Worm (Caenorhabditis elegans) whole organism, young adult: ENCODE data around the gene Y22D7AL.11.

ENCODE experiments used
- B0261.1 ChIP-seq: sonication (generic microtip); optimal IDR thresholded peaks from 2 replicates; lab custom pipeline; 2016; ENCODE audit warnings: mild to moderate bottlenecking, missing genetic modification characterization, moderate library complexity, missing compliant biosample characterization
- C17E4.6 ChIP-seq: fragments of 200-800 bp; sonication (Bioruptor generic); IDR thresholded peaks from 2 replicates; pipeline ENCODE4 v1.3.6; 2022; ENCODE audit warnings: missing genetic modification reagents, missing genetic modification characterization, missing compliant biosample characterization
- F10E7.11 ChIP-seq: sonication (generic microtip); optimal IDR thresholded peaks from 2 replicates; lab custom pipeline; 2017; ENCODE audit warnings: mild to moderate bottlenecking, missing genetic modification characterization, moderate library complexity, missing compliant biosample characterization
- F37B4.10 ChIP-seq: fragments of 200-800 bp; sonication (Bioruptor generic); IDR thresholded peaks from 2 replicates; pipeline ENCODE4 v1.3.6; 2022; ENCODE audit warnings: missing genetic modification characterization, missing compliant biosample characterization
- F49E8.2 ChIP-seq: sonication (generic microtip); optimal IDR thresholded peaks from 3 replicates; lab custom pipeline; 2017; ENCODE audit warnings: missing genetic modification characterization, mild to moderate bottlenecking, missing compliant biosample characterization, antibody characterized with exemption, moderate library complexity; ENCODE audit not compliant: insufficient read depth
- Y53G8AR.9 ChIP-seq: fragments of 200-800 bp; sonication (Bioruptor generic); conservative IDR thresholded peaks from 2 replicates; pipeline ENCODE4 v1.3.6; 2022; ENCODE audit warnings: missing genetic modification reagents, missing genetic modification characterization, missing compliant biosample characterization
- Y95B8A.8 ChIP-seq: fragments of 200-800 bp; sonication (Bioruptor generic); IDR thresholded peaks from 2 replicates; pipeline ENCODE4 v1.3.6; 2022; ENCODE audit warnings: missing genetic modification reagents, missing genetic modification characterization, missing compliant biosample characterization
- akir-1 ChIP-seq: fragments of 200-800 bp; sonication (Bioruptor generic); optimal IDR thresholded peaks from 2 replicates; lab custom pipeline; 2018; ENCODE audit warnings: mild to moderate bottlenecking, missing genetic modification characterization, moderate library complexity, missing compliant biosample characterization
- aptf-2 ChIP-seq: fragments of 200-800 bp; sonication (Bioruptor generic); conservative IDR thresholded peaks from 2 replicates; pipeline ENCODE4 v1.3.6; 2022; ENCODE audit warnings: missing genetic modification reagents, missing genetic modification characterization, missing compliant biosample characterization
- ccch-3 ChIP-seq: fragments of 200-800 bp; sonication (Bioruptor generic); optimal IDR thresholded peaks from 2 replicates; lab custom pipeline; 2018; ENCODE audit warnings: mild to moderate bottlenecking, missing genetic modification characterization, missing compliant biosample characterization
- cebp-1 ChIP-seq, 2 experiments: fragments of 200-800 bp in 1 of 2; sonication (Bioruptor generic) in 1 of 2; sonication (generic microtip) in 1 of 2; IDR thresholded peaks in 1 of 2; optimal IDR thresholded peaks in 1 of 2; 2 replicates each; pipeline versions ENCODE4 v1.3.6 to Lab custom; 2017 to 2022; ENCODE audit warnings: missing compliant biosample characterization in 2 of 2, missing genetic modification characterization in 2 of 2, mild to moderate bottlenecking in 1 of 2, missing genetic modification reagents in 1 of 2, moderate library complexity in 1 of 2
- ceh-27 ChIP-seq: fragments of 200-800 bp; sonication (Bioruptor generic); optimal IDR thresholded peaks from 2 replicates; lab custom pipeline; 2018; ENCODE audit warnings: mild to moderate bottlenecking, missing genetic modification characterization, moderate library complexity, missing compliant biosample characterization
- ceh-40 ChIP-seq: fragments of 200-800 bp; sonication (Bioruptor generic); IDR thresholded peaks from 2 replicates; pipeline ENCODE4 v1.3.6; 2022; ENCODE audit warnings: missing genetic modification characterization, missing compliant biosample characterization
- dox-1 ChIP-seq: fragments of 200-800 bp; sonication (Bioruptor generic); IDR thresholded peaks from 2 replicates; pipeline ENCODE4 v1.3.6; 2022; ENCODE audit warnings: missing genetic modification reagents, missing genetic modification characterization, missing compliant biosample characterization
- dpff-1 ChIP-seq: sonication (generic microtip); optimal IDR thresholded peaks from 2 replicates; lab custom pipeline; 2017; ENCODE audit warnings: mild to moderate bottlenecking, missing genetic modification characterization, missing compliant biosample characterization
- efl-1 ChIP-seq: fragments of 150-350 bp; optimal IDR thresholded peaks from 2 replicates; lab custom pipeline; 2014; ENCODE audit warnings: missing biosample characterization, missing genetic modification reagents, missing genetic modification characterization
- egl-44 ChIP-seq: fragments of 200-800 bp; sonication (Bioruptor generic); IDR thresholded peaks from 2 replicates; pipeline ENCODE4 v1.3.6; 2022; ENCODE audit warnings: missing genetic modification reagents, missing genetic modification characterization, missing compliant biosample characterization
- ekl-4 ChIP-seq: fragments of 200-800 bp; sonication (Bioruptor generic); IDR thresholded peaks from 2 replicates; pipeline ENCODE4 v1.3.6; 2022; ENCODE audit warnings: missing genetic modification reagents, missing genetic modification characterization, missing compliant biosample characterization
- gei-17 ChIP-seq: fragments of 200-800 bp; sonication (Bioruptor generic); optimal IDR thresholded peaks from 2 replicates; lab custom pipeline; 2018; ENCODE audit warnings: mild to moderate bottlenecking, missing genetic modification characterization, missing compliant biosample characterization
- hlh-12 ChIP-seq: sonication (generic microtip); optimal IDR thresholded peaks from 2 replicates; lab custom pipeline; 2016; ENCODE audit warnings: missing genetic modification characterization, missing compliant biosample characterization
- hmg-1.2 ChIP-seq: fragments of 200-800 bp; sonication (Bioruptor generic); IDR thresholded peaks from 2 replicates; pipeline ENCODE4 v1.3.6; 2022; ENCODE audit warnings: missing genetic modification reagents, missing genetic modification characterization, missing compliant biosample characterization
- hmg-20 ChIP-seq: fragments of 200-800 bp; sonication (Bioruptor generic); IDR thresholded peaks from 2 replicates; pipeline ENCODE4 v1.3.6; 2022; ENCODE audit warnings: missing genetic modification reagents, missing genetic modification characterization, missing compliant biosample characterization
- lag-1 ChIP-seq: fragments of 200-800 bp; sonication (Bioruptor generic); IDR thresholded peaks from 2 replicates; pipeline ENCODE4 v1.3.6; 2022; ENCODE audit warnings: missing genetic modification reagents, missing genetic modification characterization, missing compliant biosample characterization
- lin-26 ChIP-seq: fragments of 200-800 bp; sonication (Bioruptor generic); IDR thresholded peaks from 2 replicates; pipeline ENCODE4 v1.3.6; 2022; ENCODE audit warnings: missing genetic modification reagents, missing genetic modification characterization, missing compliant biosample characterization
- lin-40 ChIP-seq: sonication (generic microtip); optimal IDR thresholded peaks from 2 replicates; lab custom pipeline; 2016; ENCODE audit warnings: missing genetic modification characterization, mild to moderate bottlenecking, missing compliant biosample characterization, missing genotype, missing genetic modification reagents
- lir-1 ChIP-seq: fragments of 200-800 bp; sonication (Bioruptor generic); conservative IDR thresholded peaks from 2 replicates; pipeline ENCODE4 v1.3.6; 2022; ENCODE audit warnings: missing genetic modification reagents, missing genetic modification characterization, missing compliant biosample characterization
- madf-6 ChIP-seq: fragments of 200-800 bp; sonication (Bioruptor generic); IDR thresholded peaks from 2 replicates; pipeline ENCODE4 v1.3.6; 2022; ENCODE audit warnings: missing genetic modification reagents, missing genetic modification characterization, missing compliant biosample characterization
- madf-8 ChIP-seq: fragments of 200-800 bp; sonication (Bioruptor generic); conservative IDR thresholded peaks from 2 replicates; pipeline ENCODE4 v1.3.6; 2022; ENCODE audit warnings: missing genetic modification reagents, missing genetic modification characterization, missing compliant biosample characterization
- pha-4 ChIP-seq: fragments of 150-350 bp; sonication (generic microtip); optimal IDR thresholded peaks from 2 replicates; lab custom pipeline; 2014; ENCODE audit warnings: missing biosample characterization, missing genetic modification reagents, missing genetic modification characterization
- rec-8 ChIP-seq, 2 experiments: sonication (generic microtip); optimal IDR thresholded peaks; 2 replicates each; lab custom pipeline; 2016; ENCODE audit warnings: mild to moderate bottlenecking in 2 of 2, missing genetic modification characterization in 2 of 2, missing genetic modification reagents in 2 of 2, missing genotype in 2 of 2, missing biosample characterization in 1 of 2, missing compliant biosample characterization in 1 of 2, moderate library complexity in 1 of 2
- rpc-1 ChIP-seq, 2 experiments: fragments of 150-350 bp in 1 of 2; sonication (generic microtip) in 1 of 2; optimal IDR thresholded peaks; 2 replicates each; lab custom pipeline; 2014 to 2018; ENCODE audit warnings: missing biosample characterization in 1 of 2, missing genetic modification characterization in 1 of 2, missing genetic modification reagents in 1 of 2, missing genotype in 1 of 2
- somi-1 ChIP-seq: fragments of 200-800 bp; sonication (Bioruptor generic); optimal IDR thresholded peaks from 2 replicates; lab custom pipeline; 2018; ENCODE audit warnings: mild to moderate bottlenecking, missing genetic modification characterization, missing compliant biosample characterization
- tbx-9 ChIP-seq: sonication (generic microtip); optimal IDR thresholded peaks from 2 replicates; lab custom pipeline; 2016; ENCODE audit warnings: borderline replicate concordance, missing genetic modification characterization, inconsistent platforms, missing compliant biosample characterization
- tlf-1 ChIP-seq: fragments of 200-800 bp; sonication (Bioruptor generic); optimal IDR thresholded peaks from 2 replicates; lab custom pipeline; 2018; ENCODE audit warnings: mild to moderate bottlenecking, missing genetic modification characterization, missing compliant biosample characterization
- unc-130 ChIP-seq: sonication (generic microtip); optimal IDR thresholded peaks from 2 replicates; lab custom pipeline; 2016; ENCODE audit warnings: missing genetic modification reagents, missing genetic modification characterization, missing compliant biosample characterization
- xnd-1 ChIP-seq: sonication (generic microtip); optimal IDR thresholded peaks from 2 replicates; lab custom pipeline; 2016; ENCODE audit warnings: missing genotype, missing genetic modification reagents, missing genetic modification characterization, missing compliant biosample characterization
- ztf-25 ChIP-seq: fragments of 200-800 bp; sonication (Bioruptor generic); IDR thresholded peaks from 2 replicates; pipeline ENCODE4 v1.3.6; 2022; ENCODE audit warnings: missing genetic modification reagents, missing genetic modification characterization, missing compliant biosample characterization
- ztf-28 ChIP-seq: fragments of 200-800 bp; sonication (Bioruptor generic); IDR thresholded peaks from 2 replicates; pipeline ENCODE4 v1.3.6; 2022; ENCODE audit warnings: missing genetic modification reagents, missing genetic modification characterization, missing compliant biosample characterization
- ztf-6 ChIP-seq: fragments of 200-800 bp; sonication (Bioruptor generic); IDR thresholded peaks from 2 replicates; pipeline ENCODE4 v1.3.6; 2022; ENCODE audit warnings: missing genetic modification reagents, missing genetic modification characterization, missing compliant biosample characterization

Gene Y22D7AL.11

ce11 chrIII:1616245-1617026 lies 17.7 kb downstream of the Y22D7AL.11 start (continued):
- TF ChIP-seq ekl-4 (peak; percentile 80), ccch-3 (no peak), rpc-1 (optimal IDR thresholded peaks at IDR 0.05; lab: Kevin White, UChicago) (no peak), rpc-1 (tag; optimal IDR thresholded peaks at IDR 0.05; lab: Kevin White, UChicago) (no peak), ceh-27 (GFP tag; lab: Kevin White, UChicago) (no peak), unc-130 (GFP tag; lab: Kevin White, UChicago) (peak; percentile 47), madf-6 (GFP tag; lab: Robert Waterston, UW) (peak; percentile 63), ztf-25 (GFP tag; lab: Robert Waterston, UW) (peak; percentile 79), pha-4 (no peak), ceh-40 (peak; percentile 55; the same call in 1 of the 2 replicates), cebp-1 (GFP tag; IDR thresholded peaks at IDR 0.05; lab: Robert Waterston, UW) (0 out of 2 replicates have a peak, but pooled peaks have one; percentile 7), cebp-1 (tag; optimal IDR thresholded peaks at IDR 0.05; lab: Kevin White, UChicago) (peak; percentile 68), Y53G8AR.9 (GFP tag; lab: Robert Waterston, UW) (peak; percentile 69), lin-26 (GFP tag; lab: Robert Waterston, UW) (peak; percentile 44; the same call in 1 of the 2 replicates), hlh-12 (tag; lab: Kevin White, UChicago) (peak; percentile 35), ztf-28 (GFP tag; lab: Robert Waterston, UW) (no peak), B0261.1 (tag; lab: Kevin White, UChicago) (peak; percentile 29), madf-8 (0 out of 2 replicates have a peak, but pooled peaks have one; percentile 7), somi-1 (no peak), dox-1 (GFP tag; lab: Robert Waterston, UW) (peak; percentile 48), efl-1 (peak; percentile 45), hmg-1.2 (GFP tag; lab: Robert Waterston, UW) (0 out of 2 replicates have a peak, but pooled peaks have one; percentile 36), gei-17 (GFP tag; lab: Kevin White, UChicago) (peak; percentile 32)

- no peak for TF ChIP-seq lag-1 (GFP tag; lab: Robert Waterston, UW)
- no peak for TF ChIP-seq Y95B8A.8 (GFP tag; lab: Robert Waterston, UW)
- no peak for TF ChIP-seq tlf-1 (GFP tag; lab: Kevin White, UChicago)
- no peak for TF ChIP-seq C17E4.6
- no peak for TF ChIP-seq tbx-9 (tag; lab: Kevin White, UChicago)
- TF ChIP-seq lin-40 = no peak
- no peak for TF ChIP-seq hmg-20 (GFP tag; lab: Robert Waterston, UW)
- no peak for TF ChIP-seq akir-1 (GFP tag; lab: Kevin White, UChicago)
- TF ChIP-seq F37B4.10 (GFP tag; lab: Robert Waterston, UW) = no peak
- TF ChIP-seq F10E7.11 = no peak
- no peak for TF ChIP-seq lir-1 (GFP tag; lab: Robert Waterston, UW)
- no peak for TF ChIP-seq xnd-1
- TF ChIP-seq aptf-2 = no peak
- TF ChIP-seq rec-8 (tag; optimal IDR thresholded peaks at IDR 0.05; lab: Kevin White, UChicago) = no peak
- no peak for TF ChIP-seq dpff-1
- TF ChIP-seq F49E8.2 (tag; lab: Kevin White, UChicago) = no peak
- TF ChIP-seq ztf-6 = no peak
- no peak for TF ChIP-seq egl-44 (GFP tag; lab: Robert Waterston, UW)
- TF ChIP-seq, all 124 proteins: peak for 0
Observed at ce11 chrIII:1614412-1614811, 19.8 kb downstream of the Y22D7AL.11 start.
